Worm (Caenorhabditis elegans): ENCODE results near the gene hrpa-2.

DNA sequence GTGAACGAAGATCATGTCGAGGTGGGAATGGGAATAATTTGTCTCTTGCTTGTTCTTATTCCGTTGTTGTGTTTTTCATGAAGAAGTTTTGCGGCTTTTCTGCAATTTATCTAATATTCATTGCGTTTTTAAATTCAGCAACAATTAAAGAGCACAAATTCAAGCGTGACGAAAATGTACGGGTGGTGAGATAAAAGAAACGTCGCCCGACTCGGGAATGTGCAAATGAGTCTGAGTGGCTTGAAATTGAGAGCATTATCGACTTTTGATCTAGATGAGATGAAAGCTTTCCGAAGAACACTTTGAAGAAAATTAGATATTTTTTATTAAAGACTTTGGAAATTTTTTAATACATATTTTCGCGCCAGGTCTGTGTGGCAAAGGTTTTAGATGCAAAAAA, 45.1 kb upstream of the hrpa-2 start, which contains the start of gene T03G11.10:
- TF ChIP-seq ceh-43 (GFP tag; optimal IDR thresholded peaks at IDR 0.05) (no peak), tbx-8 (GFP tag; optimal IDR thresholded peaks at IDR 0.05) (no peak), drap-1 (GFP tag; optimal IDR thresholded peaks at IDR 0.05) (no peak)
